Worm (Caenorhabditis elegans) whole organism, mixed stage, embryonic: ENCODE measurements around the gene str-232.

Experiments
- M03D4.4 ChIP-seq: sonication (generic microtip); optimal IDR thresholded peaks from 2 replicates; lab custom pipeline; 2017; ENCODE audit warnings: mild to moderate bottlenecking, missing genetic modification characterization, missing compliant biosample characterization
- bed-3 ChIP-seq: fragments of 200-800 bp; sonication (Bioruptor generic); optimal IDR thresholded peaks from 3 replicates; lab custom pipeline; 2018; ENCODE audit warnings: mild to moderate bottlenecking, missing genetic modification characterization, moderate library complexity, missing compliant biosample characterization
- blmp-1 ChIP-seq: fragments of 150-350 bp; optimal IDR thresholded peaks from 2 replicates; lab custom pipeline; 2014; ENCODE audit warnings: missing biosample characterization, missing genetic modification characterization
- ceh-39 ChIP-seq: fragments of 150-350 bp; optimal IDR thresholded peaks from 2 replicates; lab custom pipeline; 2014; ENCODE audit warnings: missing biosample characterization, missing genetic modification characterization
- ceh-43 ChIP-seq: fragments of 200-800 bp; sonication (Bioruptor generic); optimal IDR thresholded peaks from 2 replicates; lab custom pipeline; 2018; ENCODE audit warnings: mild to moderate bottlenecking, missing genetic modification characterization, moderate library complexity, missing compliant biosample characterization
- ceh-83 ChIP-seq: fragments of 200-800 bp; sonication (Bioruptor generic); optimal IDR thresholded peaks from 2 replicates; lab custom pipeline; 2018; ENCODE audit warnings: mild to moderate bottlenecking, missing genetic modification characterization, missing compliant biosample characterization
- ces-1 ChIP-seq: fragments of 150-350 bp; optimal IDR thresholded peaks from 2 replicates; lab custom pipeline; 2014; ENCODE audit warnings: missing biosample characterization, missing genetic modification reagents, missing genetic modification characterization
- cnd-1 ChIP-seq: fragments of 200-800 bp; sonication (Bioruptor generic); optimal IDR thresholded peaks from 2 replicates; lab custom pipeline; 2018; ENCODE audit warnings: mild to moderate bottlenecking, missing genetic modification characterization, missing compliant biosample characterization
- drap-1 ChIP-seq: fragments of 200-800 bp; sonication (Bioruptor generic); optimal IDR thresholded peaks from 3 replicates; lab custom pipeline; 2018; ENCODE audit warnings: mild to moderate bottlenecking, missing genetic modification characterization, missing compliant biosample characterization
- elt-1 ChIP-seq: sonication (generic microtip); optimal IDR thresholded peaks from 2 replicates; lab custom pipeline; 2017; ENCODE audit warnings: missing genetic modification characterization, mild to moderate bottlenecking, missing compliant biosample characterization, antibody characterized with exemption, moderate library complexity, borderline replicate concordance; ENCODE audit not compliant: insufficient read depth
- elt-3 ChIP-seq: fragments of 150-350 bp; optimal IDR thresholded peaks from 2 replicates; lab custom pipeline; 2014; ENCODE audit warnings: missing biosample characterization, missing genetic modification characterization
- flh-1 ChIP-seq: fragments of 200-800 bp; sonication (Bioruptor generic); optimal IDR thresholded peaks from 2 replicates; lab custom pipeline; 2018; ENCODE audit warnings: mild to moderate bottlenecking, missing genetic modification characterization, moderate library complexity, missing compliant biosample characterization
- ham-2 ChIP-seq: fragments of 200-800 bp; sonication (Bioruptor generic); optimal IDR thresholded peaks from 2 replicates; lab custom pipeline; 2018; ENCODE audit warnings: mild to moderate bottlenecking, missing genetic modification characterization, missing compliant biosample characterization
- lin-13 ChIP-seq: fragments of 150-350 bp; optimal IDR thresholded peaks from 2 replicates; lab custom pipeline; 2014; ENCODE audit warnings: missing biosample characterization, missing genetic modification characterization
- lsy-2 ChIP-seq: fragments of 150-350 bp; optimal IDR thresholded peaks from 2 replicates; lab custom pipeline; 2014; ENCODE audit warnings: missing biosample characterization, missing genetic modification characterization
- mep-1 ChIP-seq: fragments of 150-350 bp; optimal IDR thresholded peaks from 2 replicates; lab custom pipeline; 2017; ENCODE audit warnings: missing biosample characterization, missing genetic modification reagents, missing genetic modification characterization, inconsistent platforms
- mls-2 ChIP-seq: sonication (generic microtip); optimal IDR thresholded peaks from 2 replicates; lab custom pipeline; 2016; ENCODE audit warnings: mild to moderate bottlenecking, missing genetic modification characterization, moderate library complexity, missing compliant biosample characterization
- nhr-12 ChIP-seq: fragments of 150-350 bp; optimal IDR thresholded peaks from 2 replicates; lab custom pipeline; 2014; ENCODE audit warnings: missing biosample characterization, missing genetic modification characterization
- nhr-2 ChIP-seq: fragments of 150-350 bp; optimal IDR thresholded peaks from 2 replicates; lab custom pipeline; 2014; ENCODE audit warnings: missing biosample characterization, missing genetic modification characterization
- nhr-237 ChIP-seq: fragments of 150-350 bp; optimal IDR thresholded peaks from 2 replicates; lab custom pipeline; 2014; ENCODE audit warnings: missing biosample characterization, missing genetic modification characterization
- nhr-28 ChIP-seq: fragments of 150-350 bp; optimal IDR thresholded peaks from 2 replicates; lab custom pipeline; 2014; ENCODE audit warnings: missing biosample characterization, missing genetic modification characterization
- nhr-76 ChIP-seq: sonication (generic microtip); optimal IDR thresholded peaks from 2 replicates; lab custom pipeline; 2017; ENCODE audit warnings: missing biosample characterization, missing genetic modification characterization
- pha-4 ChIP-seq: fragments of 150-350 bp; optimal IDR thresholded peaks from 2 replicates; lab custom pipeline; 2018; ENCODE audit warnings: missing biosample characterization, missing genetic modification reagents, missing genetic modification characterization
- sem-2 ChIP-seq: fragments of 200-800 bp; sonication (Bioruptor generic); optimal IDR thresholded peaks from 2 replicates; lab custom pipeline; 2018; ENCODE audit warnings: mild to moderate bottlenecking, missing genetic modification characterization, missing compliant biosample characterization
- snpc-4 ChIP-seq: fragments of 150-350 bp; optimal IDR thresholded peaks from 2 replicates; lab custom pipeline; 2014; ENCODE audit warnings: missing biosample characterization, missing genetic modification characterization
- sptf-1 ChIP-seq: sonication (generic microtip); optimal IDR thresholded peaks from 2 replicates; lab custom pipeline; 2017; ENCODE audit warnings: mild to moderate bottlenecking, missing genetic modification characterization, moderate library complexity, missing compliant biosample characterization
- tbx-8 ChIP-seq: fragments of 200-800 bp; sonication (Bioruptor generic); optimal IDR thresholded peaks from 2 replicates; lab custom pipeline; 2018; ENCODE audit warnings: mild to moderate bottlenecking, missing genetic modification characterization, moderate library complexity, missing compliant biosample characterization
- unc-120 ChIP-seq: sonication (generic microtip); optimal IDR thresholded peaks from 2 replicates; lab custom pipeline; 2017; ENCODE audit warnings: missing genetic modification characterization, missing compliant biosample characterization; ENCODE audit not compliant: poor library complexity, severe bottlenecking
- unc-39 ChIP-seq: fragments of 150-350 bp; optimal IDR thresholded peaks from 2 replicates; lab custom pipeline; 2014; ENCODE audit warnings: missing biosample characterization, missing genetic modification characterization
- unc-62 ChIP-seq: fragments of 150-350 bp; optimal IDR thresholded peaks from 2 replicates; lab custom pipeline; 2014; ENCODE audit warnings: missing biosample characterization, missing genetic modification reagents, missing genetic modification characterization
- ztf-11 ChIP-seq: fragments of 150-350 bp; optimal IDR thresholded peaks from 2 replicates; lab custom pipeline; 2014; ENCODE audit warnings: missing biosample characterization, missing genetic modification characterization

The str-232 gene

ce11 chrV:16022600-16022999 lies 7.0 kb upstream of the str-232 start:
- TF ChIP-seq sptf-1 (tag; lab: Kevin White, UChicago) (peak; percentile 59), ham-2 (GFP tag; lab: Kevin White, UChicago) (no peak), nhr-76 (tag; lab: Kevin White, UChicago) (no peak), blmp-1 (tag; lab: Kevin White, UChicago) (no peak)

- no peak for TF ChIP-seq pha-4 (tag; lab: Kevin White, UChicago)
- TF ChIP-seq ceh-83 = no peak
- TF ChIP-seq snpc-4 = no peak
- TF ChIP-seq blmp-1 (tag; lab: Kevin White, UChicago) = no peak
- TF ChIP-seq ham-2 (GFP tag; lab: Kevin White, UChicago) = no peak
- TF ChIP-seq unc-62 = no peak
- TF ChIP-seq sptf-1 (tag; lab: Kevin White, UChicago) = no peak
- TF ChIP-seq nhr-12 (tag; lab: Kevin White, UChicago) = no peak
- TF ChIP-seq nhr-237 = no peak
- TF ChIP-seq cnd-1 (tag; lab: Kevin White, UChicago) = no peak
- TF ChIP-seq M03D4.4 (tag; lab: Kevin White, UChicago) = no peak
- no peak for TF ChIP-seq lin-13 (tag; lab: Kevin White, UChicago)
- no peak for TF ChIP-seq elt-3 (tag; lab: Kevin White, UChicago)
- TF ChIP-seq mls-2 (tag; lab: Kevin White, UChicago) = no peak
- TF ChIP-seq nhr-2 (tag; lab: Kevin White, UChicago) = no peak
- TF ChIP-seq ceh-39 = no peak
- no peak for TF ChIP-seq elt-1
- no peak for TF ChIP-seq drap-1 (GFP tag; lab: Kevin White, UChicago)
- TF ChIP-seq bed-3 (GFP tag; lab: Kevin White, UChicago) = no peak
Measured at ce11 chrV:16020042-16020441, 4.5 kb upstream of the str-232 start, which contains the start of gene srx-44. srx-44 (plus strand) TSS chrV:16020342.

ce11 chrV:16017671-16018070 lies 2.1 kb upstream of the str-232 start, which contains the start of gene srx-43:
srx-43 (plus strand) TSS chrV:16017971.
- TF ChIP-seq mls-2 (tag; lab: Kevin White, UChicago) = no peak
- no peak for TF ChIP-seq blmp-1 (tag; lab: Kevin White, UChicago)
- no peak for TF ChIP-seq snpc-4
- no peak for TF ChIP-seq sem-2
- no peak for TF ChIP-seq unc-120 (tag; lab: Kevin White, UChicago)
- no peak for TF ChIP-seq flh-1
- TF ChIP-seq ham-2 (GFP tag; lab: Kevin White, UChicago) = no peak
- TF ChIP-seq bed-3 (GFP tag; lab: Kevin White, UChicago) = no peak
- TF ChIP-seq, all 35 proteins: peak for 0

ce11 chrV:16016977-16017376 lies 1.4 kb upstream of the str-232 start:
- TF ChIP-seq nhr-237 (no peak), flh-1 (no peak), ceh-39 (no peak), ces-1 (GFP tag; lab: Kevin White, UChicago) (no peak), bed-3 (GFP tag; lab: Kevin White, UChicago) (no peak), drap-1 (GFP tag; lab: Kevin White, UChicago) (no peak), mls-2 (tag; lab: Kevin White, UChicago) (no peak), lsy-2 (tag; lab: Kevin White, UChicago) (no peak), M03D4.4 (tag; lab: Kevin White, UChicago) (no peak), ceh-83 (no peak), ceh-43 (GFP tag; lab: Kevin White, UChicago) (no peak), snpc-4 (no peak), elt-3 (tag; lab: Kevin White, UChicago) (no peak), unc-62 (no peak), sem-2 (no peak)

ce11 chrV:16009564-16009963 lies 6.0 kb downstream of the str-232 start, which contains the start of gene str-233:
str-233 (minus strand) TSS chrV:16009664.
- TF ChIP-seq nhr-12 (tag; lab: Kevin White, UChicago) (no peak), unc-39 (tag; lab: Kevin White, UChicago) (no peak), lsy-2 (tag; lab: Kevin White, UChicago) (no peak), nhr-28 (tag; lab: Kevin White, UChicago) (no peak), elt-3 (tag; lab: Kevin White, UChicago) (no peak), sptf-1 (tag; lab: Kevin White, UChicago) (no peak), elt-1 (no peak), blmp-1 (tag; lab: Kevin White, UChicago) (no peak), mep-1 (tag; lab: Kevin White, UChicago) (no peak), nhr-2 (tag; lab: Kevin White, UChicago) (no peak), unc-62 (no peak), ztf-11 (tag; lab: Kevin White, UChicago) (no peak), ces-1 (GFP tag; lab: Kevin White, UChicago) (no peak), ham-2 (GFP tag; lab: Kevin White, UChicago) (no peak), tbx-8 (no peak)
